Worm (Caenorhabditis elegans) whole organism, L3 larva: Measurements from ENCODE around the gene C53C11.1.

ENCODE experiments used
- ama-1 ChIP-seq: fragments of 150-350 bp; optimal IDR thresholded peaks from 2 replicates; lab custom pipeline; 2018
- elt-1 ChIP-seq: fragments of 150-350 bp; optimal IDR thresholded peaks from 2 replicates; lab custom pipeline; 2014; ENCODE audit warnings: missing biosample characterization, missing genetic modification characterization

DNA sequence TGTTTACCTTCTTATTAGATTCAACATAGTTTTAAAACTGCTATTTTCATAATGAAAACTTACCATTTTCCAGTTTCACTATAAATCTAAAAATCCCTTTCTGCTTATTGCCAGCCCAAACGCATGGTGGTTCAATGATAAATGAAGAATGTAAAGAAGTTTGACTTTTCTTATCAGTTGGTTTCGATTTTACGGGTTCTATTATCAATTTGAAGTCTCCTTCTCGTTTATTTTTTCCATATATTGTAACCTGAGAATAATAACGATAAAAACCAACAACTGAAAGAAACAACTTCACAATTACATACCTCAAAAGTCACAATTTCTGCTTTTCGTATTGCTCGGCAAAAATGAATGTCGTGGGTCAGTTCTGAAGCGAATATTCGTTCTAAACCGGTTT lies 38.4 kb downstream of the C53C11.1 start:
- TF ChIP-seq ama-1 (no peak), elt-1 (tag; lab: Kevin White, UChicago) (no peak)
